Fruit fly (Drosophila melanogaster): ENCODE data around the gene CAH2.

CAH2 gene

DNA sequence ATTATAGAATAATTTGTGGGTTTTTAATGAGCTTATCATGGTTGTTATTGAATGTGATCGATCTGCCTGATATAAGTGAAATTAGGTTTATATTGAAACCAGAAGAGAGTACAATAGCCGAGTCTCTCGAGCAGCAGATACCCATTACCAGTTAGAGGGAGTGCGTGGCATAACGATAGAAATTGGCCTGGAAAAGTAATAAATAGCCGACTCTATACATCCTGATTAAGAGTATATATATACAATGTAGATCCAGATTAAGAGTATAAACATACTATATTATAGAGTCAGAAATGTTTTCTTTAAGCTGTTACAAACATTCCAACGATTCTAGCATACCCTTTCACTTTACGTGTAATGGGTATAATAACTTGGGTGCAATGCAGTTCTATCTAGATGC is 6.6 kb downstream of the CAH2 start:
- TF ChIP-seq CG17801 (GFP tag; optimal IDR thresholded peaks at IDR 0.05; ENCODE audit: partially characterized antibody), result no peak

DNA sequence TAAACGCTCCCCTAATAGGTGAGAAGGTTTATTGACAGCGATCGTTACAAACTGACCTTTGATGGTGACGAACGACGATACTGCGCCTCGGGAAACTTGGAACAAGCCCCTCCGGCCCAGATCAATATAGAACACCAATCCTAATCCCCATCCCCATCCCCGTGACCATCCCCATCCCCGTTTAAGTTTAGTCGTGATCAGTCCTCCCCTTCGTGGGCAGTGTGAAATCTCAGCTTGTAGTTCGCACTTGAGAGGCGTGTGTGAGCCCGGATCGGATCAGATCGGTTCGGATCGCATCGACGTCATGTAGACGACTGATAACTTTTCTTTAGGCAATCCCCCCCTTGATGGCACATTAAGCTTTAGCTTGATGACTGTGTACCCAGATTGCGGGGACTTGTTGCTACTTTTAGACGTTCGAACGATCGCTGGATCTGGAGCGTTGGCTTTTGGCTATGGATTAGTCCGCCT is 7.2 kb downstream of the CAH2 start, which contains the start of gene Miox:
Gene Miox, plus strand, starts transcription at position 421 of the 471 bp plus-strand sequence.
- no peak for TF ChIP-seq CG17801 (GFP tag; optimal IDR thresholded peaks at IDR 0.05; ENCODE audit: partially characterized antibody)

dm6 chr3L:12185336-12185735 is 7.9 kb downstream of the CAH2 start:
- TF ChIP-seq CG17801 (GFP tag; optimal IDR thresholded peaks at IDR 0.05; ENCODE audit: partially characterized antibody), result no peak

DNA sequence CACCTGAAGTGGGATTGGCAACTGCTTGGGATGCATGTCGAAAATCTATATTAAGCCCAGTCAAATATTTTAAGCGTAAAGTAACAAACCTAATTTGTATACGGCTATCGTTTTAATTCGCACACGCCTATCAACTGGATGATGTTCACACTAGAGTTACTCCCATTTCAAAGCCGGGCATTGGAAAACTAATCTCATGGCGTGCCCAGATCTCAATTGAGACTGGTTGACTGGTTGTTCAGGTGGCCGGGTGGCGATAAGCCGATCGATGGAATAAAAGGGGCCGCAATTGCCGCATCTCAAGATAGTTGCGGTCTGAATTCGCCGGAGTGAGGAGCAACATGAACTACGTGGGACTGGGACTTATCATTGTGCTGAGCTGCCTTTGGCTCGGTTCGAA is 11.1 kb downstream of the CAH2 start, which contains the start of gene Est-6:
Gene Est-6, plus strand, starts transcription at position 301 of the 400 bp plus-strand sequence.
- TF ChIP-seq CG17801 (GFP tag; optimal IDR thresholded peaks at IDR 0.05; ENCODE audit: partially characterized antibody), result no peak

dm6 chr3L:12190433-12190832 is 13.0 kb downstream of the CAH2 start, which contains the start of gene Est-P:
Gene Est-P (plus strand): TSS chr3L:12190733.
- TF ChIP-seq CG17801 (GFP tag; optimal IDR thresholded peaks at IDR 0.05; ENCODE audit: partially characterized antibody), result no peak

dm6 chr3L:12193485-12193884 is 16.1 kb downstream of the CAH2 start, which contains the start of gene thoc6:
Gene thoc6 (minus strand): TSS chr3L:12193688.
- TF ChIP-seq CG17801 (GFP tag; optimal IDR thresholded peaks at IDR 0.05; ENCODE audit: partially characterized antibody), result no peak

DNA sequence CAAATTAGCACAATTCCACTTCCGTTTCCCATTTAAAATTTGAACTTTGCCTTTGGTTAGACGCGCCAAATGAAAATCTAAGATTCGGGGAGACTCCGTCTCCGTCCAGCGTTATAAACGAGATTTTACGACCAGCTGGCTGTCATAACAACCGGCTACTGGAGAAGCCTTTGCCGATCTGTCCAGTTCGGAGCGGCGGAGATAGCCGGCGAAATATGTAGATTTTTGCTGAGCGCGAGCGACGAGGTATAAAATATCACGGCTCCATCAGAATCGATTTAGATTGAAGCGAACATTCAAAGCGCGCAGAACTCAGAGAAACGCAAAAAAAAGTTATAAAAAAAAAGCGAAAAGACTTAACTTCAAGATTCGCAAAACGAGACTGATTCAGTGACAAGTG is 20.1 kb downstream of the CAH2 start, which contains the start of gene CG11529:
Gene CG11529, plus strand, starts transcription at position 301 of the 400 bp plus-strand sequence.
- no peak for TF ChIP-seq CG17801 (GFP tag; optimal IDR thresholded peaks at IDR 0.05; ENCODE audit: partially characterized antibody)

DNA sequence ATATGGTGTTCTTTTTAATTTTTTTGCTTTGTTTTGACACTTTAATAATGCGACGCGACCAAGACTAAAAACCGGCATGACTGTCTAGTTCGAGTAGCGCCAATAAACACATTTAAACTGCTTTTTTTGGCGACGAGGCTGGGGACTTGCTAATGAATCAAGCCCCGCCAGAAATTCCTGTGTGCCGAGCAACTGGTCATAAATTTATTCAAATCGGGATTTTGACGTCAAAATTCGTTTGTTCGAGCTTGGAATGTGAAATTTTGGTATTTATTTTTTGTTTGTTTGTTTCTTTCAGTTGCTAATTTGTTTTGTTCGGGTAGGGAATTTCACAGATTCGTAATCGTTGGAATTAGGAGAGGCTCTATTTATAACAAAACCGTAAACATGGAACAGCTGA is 25.6 kb downstream of the CAH2 start:
- no peak for TF ChIP-seq CG17801 (GFP tag; optimal IDR thresholded peaks at IDR 0.05; ENCODE audit: partially characterized antibody)

dm6 chr3L:12203736-12204135 is 26.3 kb downstream of the CAH2 start, which contains the start of gene Ak1:
Gene Ak1 (minus strand): TSS chr3L:12204082.
- TF ChIP-seq CG17801 (GFP tag; optimal IDR thresholded peaks at IDR 0.05; ENCODE audit: partially characterized antibody), result no peak

DNA sequence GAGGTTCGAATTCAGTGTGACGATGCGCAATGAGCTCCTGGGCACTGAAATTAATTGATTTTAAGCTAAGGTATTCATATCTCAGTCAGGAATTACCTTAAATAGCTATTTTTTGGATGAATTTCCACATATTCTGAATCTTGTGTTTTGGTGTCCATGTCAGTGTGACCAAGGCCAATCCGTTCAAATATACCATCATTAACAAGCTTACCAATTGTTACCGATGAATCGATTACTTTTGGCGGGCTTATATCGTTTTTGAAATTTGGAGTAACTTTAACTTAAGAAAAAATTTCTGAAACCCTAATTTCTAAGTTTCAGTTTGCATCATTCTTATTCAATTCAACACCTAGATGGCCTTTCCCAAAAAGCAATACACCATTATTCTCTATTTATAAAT is 28.4 kb downstream of the CAH2 start, which contains the start of gene Tsen54:
Gene Tsen54, minus strand, starts transcription at position 175 of the 400 bp plus-strand sequence.
- TF ChIP-seq CG17801 (GFP tag; optimal IDR thresholded peaks at IDR 0.05; ENCODE audit: partially characterized antibody), result peak; percentile 12

dm6 chr3L:12222945-12223634 is 45.7 kb downstream of the CAH2 start:
- TF ChIP-seq CG17801 (GFP tag; optimal IDR thresholded peaks at IDR 0.05; ENCODE audit: partially characterized antibody), result no peak

- no peak for TF ChIP-seq CG17801 (GFP tag; optimal IDR thresholded peaks at IDR 0.05; ENCODE audit: partially characterized antibody)
Measured at dm6 chr3L:12223635-12224016, 46.2 kb downstream of the CAH2 start.

- TF ChIP-seq CG17801 (GFP tag; optimal IDR thresholded peaks at IDR 0.05; ENCODE audit: partially characterized antibody), result no peak
Measured at dm6 chr3L:12227219-12227618, 49.8 kb downstream of the CAH2 start.
